Fruit fly (Drosophila melanogaster): ENCODE measurements around the gene hoe2.

dm6 chr2L:4898165-4898564 lies 38.1 kb downstream of the hoe2 start:
- no peak for TF ChIP-seq toy (GFP tag; IDR thresholded peaks at IDR 0.05)
- no peak for TF ChIP-seq psq (GFP tag; optimal IDR thresholded peaks at IDR 0.05)
- TF ChIP-seq btn (GFP tag; optimal IDR thresholded peaks at IDR 0.05): no peak
- no peak for TF ChIP-seq CG8478 (optimal IDR thresholded peaks at IDR 0.05)
- no peak for TF ChIP-seq CG30431 (GFP tag; optimal IDR thresholded peaks at IDR 0.05)
- no peak for TF ChIP-seq B-H2 (GFP tag; optimal IDR thresholded peaks at IDR 0.05)
- TF ChIP-seq Nf-YA (GFP tag; IDR thresholded peaks at IDR 0.05): no peak
- TF ChIP-seq nerfin-2 (GFP tag; IDR thresholded peaks at IDR 0.05; ENCODE audit: partially characterized antibody): no peak
- TF ChIP-seq sd (tag; optimal IDR thresholded peaks at IDR 0.05): peak; percentile 79
- TF ChIP-seq mirr (GFP tag; optimal IDR thresholded peaks at IDR 0.05): no peak

All from whole organism, embryonic.